Worm (Caenorhabditis elegans) whole organism, midembryonic: ENCODE data around the gene sri-29.
A peak's percentile ranks its signal among the peaks of the same experiment; 100 is the strongest.

ENCODE experiments used
- T22C8.4 ChIP-seq: fragments of 200-800 bp; sonication (Bioruptor generic); IDR thresholded peaks from 2 replicates; pipeline ENCODE4 v1.3.6; 2022; ENCODE audit warnings: missing genetic modification characterization, missing compliant biosample characterization
- flt-1 ChIP-seq: fragments of 200-800 bp; sonication (Bioruptor generic); IDR thresholded peaks from 2 replicates; pipeline ENCODE4 v1.3.6; 2022; ENCODE audit warnings: missing genetic modification characterization, missing compliant biosample characterization
- klf-2 ChIP-seq: fragments of 200-800 bp; sonication (Bioruptor generic); conservative IDR thresholded peaks from 2 replicates; pipeline ENCODE4 v1.3.6; 2022; ENCODE audit warnings: missing genetic modification reagents, missing genetic modification characterization, missing compliant biosample characterization
- med-1 ChIP-seq: sonication (generic microtip); optimal IDR thresholded peaks from 2 replicates; lab custom pipeline; 2017; ENCODE audit warnings: missing genetic modification characterization, mild to moderate bottlenecking, missing compliant biosample characterization, antibody characterized with exemption, missing genetic modification reagents; ENCODE audit not compliant: insufficient read depth
- ref-1 ChIP-seq: fragments of 200-800 bp; sonication (Bioruptor generic); conservative IDR thresholded peaks from 2 replicates; pipeline ENCODE4 v1.3.6; 2022; ENCODE audit warnings: missing genetic modification reagents, missing genetic modification characterization, missing compliant biosample characterization
- ztf-23 ChIP-seq: fragments of 200-800 bp; sonication (Bioruptor generic); IDR thresholded peaks from 2 replicates; pipeline ENCODE4 v1.3.6; 2022; ENCODE audit warnings: missing genetic modification reagents, missing genetic modification characterization, missing compliant biosample characterization
- ztf-29 ChIP-seq: fragments of 200-800 bp; sonication (Bioruptor generic); IDR thresholded peaks from 2 replicates; pipeline ENCODE4 v1.3.6; 2022; ENCODE audit warnings: missing genetic modification reagents, missing genetic modification characterization, missing compliant biosample characterization

- TF ChIP-seq flt-1 (GFP tag; lab: Robert Waterston, UW) (no peak), ref-1 (no peak), ztf-23 (GFP tag; lab: Robert Waterston, UW) (no peak), T22C8.4 (GFP tag; lab: Robert Waterston, UW) (peak; percentile 41), ztf-29 (GFP tag; lab: Robert Waterston, UW) (no peak), med-1 (GFP tag; lab: Kevin White, UChicago) (no peak), klf-2 (GFP tag; lab: Robert Waterston, UW) (no peak)
Measured at ce11 chrII:3062876-3063275, 18.8 kb downstream of the sri-29 start.
